Worm (Caenorhabditis elegans) whole organism, young adult: ENCODE measurements around the gene C36C9.12.

ENCODE experiments used
- C17E4.6 ChIP-seq: fragments of 200-800 bp; sonication (Bioruptor generic); IDR thresholded peaks from 2 replicates; pipeline ENCODE4 v1.3.6; 2022; ENCODE audit warnings: missing genetic modification reagents, missing genetic modification characterization, missing compliant biosample characterization
- ama-1 ChIP-seq, 3 experiments: fragments of 150-350 bp in 1 of 3; sonication (generic microtip) in 2 of 3; optimal IDR thresholded peaks; 2 replicates each; lab custom pipeline; 2014 to 2018; ENCODE audit warnings: missing biosample characterization in 2 of 3, missing genetic modification characterization in 2 of 3, missing genetic modification reagents in 2 of 3
- rpc-1 ChIP-seq, 2 experiments: fragments of 150-350 bp in 1 of 2; sonication (generic microtip) in 1 of 2; optimal IDR thresholded peaks; 2 replicates each; lab custom pipeline; 2014 to 2018; ENCODE audit warnings: missing biosample characterization in 1 of 2, missing genetic modification characterization in 1 of 2, missing genetic modification reagents in 1 of 2, missing genotype in 1 of 2
- tbp1 ChIP-seq: fragments of 200-800 bp; sonication (Bioruptor generic); optimal IDR thresholded peaks from 2 replicates; lab custom pipeline; 2018; ENCODE audit warnings: mild to moderate bottlenecking, missing genetic modification characterization, missing compliant biosample characterization

C36C9.12 gene

ce11 chrX:1643442-1644096, 46.3 kb downstream of the C36C9.12 start (continued):
- TF ChIP-seq tbp1 = peak; percentile 54
- no peak for TF ChIP-seq C17E4.6 (GFP tag; lab: Robert Waterston, UW)
- peak; percentile 75 for TF ChIP-seq rpc-1 (optimal IDR thresholded peaks at IDR 0.05; lab: Kevin White, UChicago)
- TF ChIP-seq rpc-1 (tag; optimal IDR thresholded peaks at IDR 0.05; lab: Kevin White, UChicago) = peak; percentile 87
- TF ChIP-seq ama-1 (optimal IDR thresholded peaks at IDR 0.05; lab: Kevin White, UChicago) = no peak
- peak in 1 of 2 experiments; percentile 47 for TF ChIP-seq ama-1 (GFP tag; optimal IDR thresholded peaks at IDR 0.05; lab: Kevin White, UChicago)
- TF ChIP-seq, all 124 proteins: peak for 13
